Worm (Caenorhabditis elegans): ENCODE results near the gene vms-1.

- TF ChIP-seq tbx-7 (tag; optimal IDR thresholded peaks at IDR 0.05): no peak
- no peak for TF ChIP-seq dve-1 (tag; optimal IDR thresholded peaks at IDR 0.05)
These were observed 48.3 kb downstream of the vms-1 start for ce11 chrIII:8136517-8137099.
